Worm (Caenorhabditis elegans) whole organism, dauer: ENCODE data around the gene M110.8.

ENCODE experiments used
- unc-62 ChIP-seq: sonication (generic microtip); optimal IDR thresholded peaks from 2 replicates; lab custom pipeline; 2017; ENCODE audit warnings: missing biosample characterization, missing genetic modification reagents, missing genetic modification characterization

M110.8 gene

ce11 chrII:8209476-8209875 lies at the start of gene M110.8:
M110.8 (minus strand) TSS chrII:8209576.
- no peak for TF ChIP-seq unc-62 (GFP tag; lab: Kevin White, UChicago)

ce11 chrII:8259038-8259437 lies 49.7 kb upstream of the M110.8 start, which contains the start of gene F35C11.6:
F35C11.6 (minus strand) TSS chrII:8259138.
- no peak for TF ChIP-seq unc-62 (GFP tag; lab: Kevin White, UChicago)

- no peak for TF ChIP-seq unc-62 (GFP tag; lab: Kevin White, UChicago)
Measured at ce11 chrII:8256013-8256412, 46.6 kb upstream of the M110.8 start, which contains the start of gene F35C11.7. F35C11.7 (plus strand) TSS chrII:8256313.

- no peak for TF ChIP-seq unc-62 (GFP tag; lab: Kevin White, UChicago)
Measured at ce11 chrII:8253160-8253793, 43.9 kb upstream of the M110.8 start, which contains the start of gene F35C11.5. F35C11.5 (plus strand) TSS chrII:8253743.

ce11 chrII:8249710-8250109 lies 40.3 kb upstream of the M110.8 start:
- no peak for TF ChIP-seq unc-62 (GFP tag; lab: Kevin White, UChicago)

- TF ChIP-seq unc-62 (GFP tag; lab: Kevin White, UChicago) = no peak
Measured at ce11 chrII:8248745-8249144, 39.4 kb upstream of the M110.8 start, which contains the start of the genes F35C11.2 and F35C11.4. F35C11.2 (minus strand) TSS chrII:8248834. F35C11.4 (plus strand) TSS chrII:8249004.

ce11 chrII:8246476-8246875 lies 37.1 kb upstream of the M110.8 start, which contains the start of gene F35C11.3:
F35C11.3 (plus strand) TSS chrII:8246776.
- TF ChIP-seq unc-62 (GFP tag; lab: Kevin White, UChicago) = no peak

- no peak for TF ChIP-seq unc-62 (GFP tag; lab: Kevin White, UChicago)
Measured at ce11 chrII:8238155-8238554, 28.8 kb upstream of the M110.8 start, which contains the start of gene nlp-5. nlp-5 (plus strand) TSS chrII:8238455.

ce11 chrII:8232489-8232888 lies 23.1 kb upstream of the M110.8 start, which contains the start of gene M110.7:
M110.7 (plus strand) TSS chrII:8232789.
- TF ChIP-seq unc-62 (GFP tag; lab: Kevin White, UChicago) = no peak

ce11 chrII:8230976-8231375 lies 21.6 kb upstream of the M110.8 start, which contains the start of gene M110.9:
M110.9 (plus strand) TSS chrII:8231276.
- no peak for TF ChIP-seq unc-62 (GFP tag; lab: Kevin White, UChicago)

ce11 chrII:8226475-8226874 lies 17.1 kb upstream of the M110.8 start:
- TF ChIP-seq unc-62 (GFP tag; lab: Kevin White, UChicago) = no peak

- TF ChIP-seq unc-62 (GFP tag; lab: Kevin White, UChicago) = no peak
Measured at ce11 chrII:8225914-8226313, 16.5 kb upstream of the M110.8 start.

ce11 chrII:8225347-8225746 lies 16.0 kb upstream of the M110.8 start:
- no peak for TF ChIP-seq unc-62 (GFP tag; lab: Kevin White, UChicago)

- no peak for TF ChIP-seq unc-62 (GFP tag; lab: Kevin White, UChicago)
Measured at ce11 chrII:8224623-8225022, 15.2 kb upstream of the M110.8 start.

ce11 chrII:8223945-8224344 lies 14.6 kb upstream of the M110.8 start:
- no peak for TF ChIP-seq unc-62 (GFP tag; lab: Kevin White, UChicago)

- no peak for TF ChIP-seq unc-62 (GFP tag; lab: Kevin White, UChicago)
Measured at ce11 chrII:8223422-8223821, 14.0 kb upstream of the M110.8 start.
